Worm (Caenorhabditis elegans) whole organism, mixed stage, embryonic: ENCODE data around the gene slc-25A32.

Source experiments
- M03D4.4 ChIP-seq: sonication (generic microtip); optimal IDR thresholded peaks from 2 replicates; lab custom pipeline; 2017; ENCODE audit warnings: mild to moderate bottlenecking, missing genetic modification characterization, missing compliant biosample characterization
- bed-3 ChIP-seq: fragments of 200-800 bp; sonication (Bioruptor generic); optimal IDR thresholded peaks from 3 replicates; lab custom pipeline; 2018; ENCODE audit warnings: mild to moderate bottlenecking, missing genetic modification characterization, moderate library complexity, missing compliant biosample characterization
- blmp-1 ChIP-seq: fragments of 150-350 bp; optimal IDR thresholded peaks from 2 replicates; lab custom pipeline; 2014; ENCODE audit warnings: missing biosample characterization, missing genetic modification characterization
- ceh-39 ChIP-seq: fragments of 150-350 bp; optimal IDR thresholded peaks from 2 replicates; lab custom pipeline; 2014; ENCODE audit warnings: missing biosample characterization, missing genetic modification characterization
- ceh-43 ChIP-seq: fragments of 200-800 bp; sonication (Bioruptor generic); optimal IDR thresholded peaks from 2 replicates; lab custom pipeline; 2018; ENCODE audit warnings: mild to moderate bottlenecking, missing genetic modification characterization, moderate library complexity, missing compliant biosample characterization
- ces-1 ChIP-seq: fragments of 150-350 bp; optimal IDR thresholded peaks from 2 replicates; lab custom pipeline; 2014; ENCODE audit warnings: missing biosample characterization, missing genetic modification reagents, missing genetic modification characterization
- cnd-1 ChIP-seq: fragments of 200-800 bp; sonication (Bioruptor generic); optimal IDR thresholded peaks from 2 replicates; lab custom pipeline; 2018; ENCODE audit warnings: mild to moderate bottlenecking, missing genetic modification characterization, missing compliant biosample characterization
- drap-1 ChIP-seq: fragments of 200-800 bp; sonication (Bioruptor generic); optimal IDR thresholded peaks from 3 replicates; lab custom pipeline; 2018; ENCODE audit warnings: mild to moderate bottlenecking, missing genetic modification characterization, missing compliant biosample characterization
- elt-1 ChIP-seq: sonication (generic microtip); optimal IDR thresholded peaks from 2 replicates; lab custom pipeline; 2017; ENCODE audit warnings: missing genetic modification characterization, mild to moderate bottlenecking, missing compliant biosample characterization, antibody characterized with exemption, moderate library complexity, borderline replicate concordance; ENCODE audit not compliant: insufficient read depth
- ham-2 ChIP-seq: fragments of 200-800 bp; sonication (Bioruptor generic); optimal IDR thresholded peaks from 2 replicates; lab custom pipeline; 2018; ENCODE audit warnings: mild to moderate bottlenecking, missing genetic modification characterization, missing compliant biosample characterization
- hlh-1 ChIP-seq: fragments of 150-350 bp; optimal IDR thresholded peaks from 2 replicates; lab custom pipeline; 2014; ENCODE audit warnings: missing biosample characterization, missing genetic modification reagents, missing genetic modification characterization
- lin-13 ChIP-seq: fragments of 150-350 bp; optimal IDR thresholded peaks from 2 replicates; lab custom pipeline; 2014; ENCODE audit warnings: missing biosample characterization, missing genetic modification characterization
- lin-32 ChIP-seq: fragments of 200-800 bp; sonication (Bioruptor generic); optimal IDR thresholded peaks from 2 replicates; lab custom pipeline; 2018; ENCODE audit warnings: mild to moderate bottlenecking, missing genetic modification characterization, missing compliant biosample characterization
- lsy-2 ChIP-seq: fragments of 150-350 bp; optimal IDR thresholded peaks from 2 replicates; lab custom pipeline; 2014; ENCODE audit warnings: missing biosample characterization, missing genetic modification characterization
- mep-1 ChIP-seq: fragments of 150-350 bp; optimal IDR thresholded peaks from 2 replicates; lab custom pipeline; 2017; ENCODE audit warnings: missing biosample characterization, missing genetic modification reagents, missing genetic modification characterization, inconsistent platforms
- nhr-12 ChIP-seq: fragments of 150-350 bp; optimal IDR thresholded peaks from 2 replicates; lab custom pipeline; 2014; ENCODE audit warnings: missing biosample characterization, missing genetic modification characterization
- nhr-237 ChIP-seq: fragments of 150-350 bp; optimal IDR thresholded peaks from 2 replicates; lab custom pipeline; 2014; ENCODE audit warnings: missing biosample characterization, missing genetic modification characterization
- nhr-28 ChIP-seq: fragments of 150-350 bp; optimal IDR thresholded peaks from 2 replicates; lab custom pipeline; 2014; ENCODE audit warnings: missing biosample characterization, missing genetic modification characterization
- pha-4 ChIP-seq: fragments of 150-350 bp; optimal IDR thresholded peaks from 2 replicates; lab custom pipeline; 2018; ENCODE audit warnings: missing biosample characterization, missing genetic modification reagents, missing genetic modification characterization
- sem-2 ChIP-seq: fragments of 200-800 bp; sonication (Bioruptor generic); optimal IDR thresholded peaks from 2 replicates; lab custom pipeline; 2018; ENCODE audit warnings: mild to moderate bottlenecking, missing genetic modification characterization, missing compliant biosample characterization
- snpc-4 ChIP-seq: fragments of 150-350 bp; optimal IDR thresholded peaks from 2 replicates; lab custom pipeline; 2014; ENCODE audit warnings: missing biosample characterization, missing genetic modification characterization
- tbx-8 ChIP-seq: fragments of 200-800 bp; sonication (Bioruptor generic); optimal IDR thresholded peaks from 2 replicates; lab custom pipeline; 2018; ENCODE audit warnings: mild to moderate bottlenecking, missing genetic modification characterization, moderate library complexity, missing compliant biosample characterization
- unc-120 ChIP-seq: sonication (generic microtip); optimal IDR thresholded peaks from 2 replicates; lab custom pipeline; 2017; ENCODE audit warnings: missing genetic modification characterization, missing compliant biosample characterization; ENCODE audit not compliant: poor library complexity, severe bottlenecking
- unc-39 ChIP-seq: fragments of 150-350 bp; optimal IDR thresholded peaks from 2 replicates; lab custom pipeline; 2014; ENCODE audit warnings: missing biosample characterization, missing genetic modification characterization
- unc-62 ChIP-seq: fragments of 150-350 bp; optimal IDR thresholded peaks from 2 replicates; lab custom pipeline; 2014; ENCODE audit warnings: missing biosample characterization, missing genetic modification reagents, missing genetic modification characterization
- zip-8 ChIP-seq: fragments of 150-350 bp; optimal IDR thresholded peaks from 2 replicates; lab custom pipeline; 2014; ENCODE audit warnings: missing biosample characterization, missing genetic modification characterization
- ztf-11 ChIP-seq: fragments of 150-350 bp; optimal IDR thresholded peaks from 2 replicates; lab custom pipeline; 2014; ENCODE audit warnings: missing biosample characterization, missing genetic modification characterization

slc-25A32 gene

DNA sequence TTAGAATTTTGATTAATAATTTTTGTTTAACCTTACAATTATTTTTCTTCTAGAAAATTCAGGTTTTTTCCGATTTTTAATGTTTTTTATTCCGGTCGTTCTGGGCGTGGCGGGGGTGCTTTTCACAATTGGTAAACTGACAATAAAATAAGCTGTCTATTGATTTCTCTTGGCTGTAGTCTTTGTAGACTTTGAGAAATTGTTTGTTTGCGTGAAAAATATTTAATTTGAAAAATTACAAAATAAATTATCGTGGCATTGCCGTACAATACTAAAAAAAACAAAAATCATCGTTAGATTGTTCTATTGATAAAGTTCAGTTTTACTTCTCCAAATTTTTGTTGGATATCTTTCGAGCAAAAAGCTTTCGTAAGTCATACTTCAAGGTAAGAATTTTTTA lies 29.6 kb upstream of the slc-25A32 start, which contains the start of gene F35C11.3:
Gene F35C11.3, plus strand, starts transcription at position 301 of the 400 bp plus-strand sequence.
- no peak for TF ChIP-seq blmp-1
- TF ChIP-seq pha-4 = no peak
- TF ChIP-seq unc-120 (tag; lab: Kevin White, UChicago) = no peak
- TF ChIP-seq tbx-8 = no peak

DNA sequence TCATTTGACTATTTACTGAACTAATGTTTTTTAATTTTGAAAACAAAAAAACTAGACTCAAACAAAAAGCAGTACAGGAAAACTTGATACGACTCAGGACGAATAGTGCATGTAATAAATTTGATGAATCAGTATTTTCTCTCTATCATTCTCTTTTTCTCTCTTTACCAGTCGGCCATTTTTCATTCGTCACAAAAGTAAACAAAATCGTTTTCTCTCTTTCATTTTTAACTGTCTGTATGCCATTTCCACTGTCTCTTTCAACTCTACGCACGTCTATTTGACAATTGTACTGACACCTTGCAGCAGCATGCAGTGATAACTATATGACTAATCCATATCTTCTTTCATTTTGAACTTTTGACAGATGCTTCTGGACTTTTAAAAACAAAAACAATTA lies 27.4 kb upstream of the slc-25A32 start, which contains the start of the genes F35C11.2 and F35C11.4:
Gene F35C11.2, minus strand, starts transcription at position 90 of the 400 bp plus-strand sequence.
Gene F35C11.4, plus strand, starts transcription at position 260 of the 400 bp plus-strand sequence.
- no peak for TF ChIP-seq nhr-28 (tag; lab: Kevin White, UChicago)

DNA sequence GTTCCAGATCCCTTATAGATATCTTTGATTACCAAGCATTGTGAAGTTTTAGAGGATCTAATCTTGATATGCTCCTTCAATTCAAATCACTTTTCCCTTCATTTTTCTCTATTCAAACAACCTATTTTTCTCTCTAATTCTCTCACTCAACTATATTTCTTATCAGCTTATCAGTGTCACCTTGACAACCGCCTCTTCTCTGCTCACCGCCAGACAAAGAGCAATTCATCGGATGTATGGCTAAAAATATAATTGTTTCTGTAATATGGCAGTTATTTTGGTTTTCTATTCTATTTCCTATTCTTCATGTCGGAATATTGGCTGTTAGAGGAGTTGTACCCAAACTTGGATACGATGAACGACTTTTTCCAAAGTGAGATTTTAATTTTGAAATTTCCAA lies 26.4 kb upstream of the slc-25A32 start:
- TF ChIP-seq mep-1 (tag; lab: Kevin White, UChicago) (no peak), ces-1 (GFP tag; lab: Kevin White, UChicago) (no peak), ceh-43 (no peak), zip-8 (tag; lab: Kevin White, UChicago) (no peak), pha-4 (no peak), bed-3 (GFP tag; lab: Kevin White, UChicago) (no peak), lin-13 (tag; lab: Kevin White, UChicago) (no peak), ztf-11 (tag; lab: Kevin White, UChicago) (no peak), nhr-12 (no peak), M03D4.4 (tag; lab: Kevin White, UChicago) (no peak), snpc-4 (tag; lab: Kevin White, UChicago) (no peak), ham-2 (GFP tag; lab: Kevin White, UChicago) (no peak), drap-1 (GFP tag; lab: Kevin White, UChicago) (no peak), sem-2 (GFP tag; lab: Kevin White, UChicago) (no peak), elt-1 (tag; lab: Kevin White, UChicago) (no peak)

DNA sequence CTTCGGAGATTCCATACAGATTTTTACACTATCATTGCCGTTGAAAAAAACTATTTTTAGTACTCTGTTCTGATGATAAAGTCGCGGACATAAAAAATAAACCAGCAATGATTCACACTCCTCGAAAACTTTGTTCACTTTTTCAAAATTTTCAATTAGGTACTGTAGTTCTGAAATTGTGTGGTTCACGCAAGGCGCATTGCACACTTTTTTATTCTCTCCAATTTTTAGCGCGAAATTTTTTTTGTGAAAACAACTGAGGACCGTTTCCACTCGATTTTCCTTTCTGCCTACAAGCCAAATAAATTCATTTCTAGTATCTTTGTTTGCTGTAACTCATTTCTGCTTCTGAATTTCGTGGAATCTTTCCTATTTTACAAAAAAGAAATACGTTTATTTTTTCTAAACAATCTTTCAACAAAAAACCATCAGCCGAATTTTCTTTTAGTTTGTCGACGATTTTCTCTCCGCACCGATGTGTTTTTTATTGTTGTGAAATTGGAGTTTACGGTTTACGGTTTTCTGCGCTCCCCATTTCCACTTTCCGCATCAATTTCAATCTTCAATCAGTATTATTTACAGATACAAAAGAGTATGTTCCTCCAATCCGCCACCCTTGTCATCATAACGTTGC lies 22.8 kb upstream of the slc-25A32 start, which contains the start of gene F35C11.5:
Gene F35C11.5, plus strand, starts transcription at position 584 of the 634 bp plus-strand sequence.
- TF ChIP-seq zip-8 (tag; lab: Kevin White, UChicago) (no peak), unc-120 (tag; lab: Kevin White, UChicago) (no peak), tbx-8 (no peak), nhr-237 (tag; lab: Kevin White, UChicago) (no peak), lin-32 (GFP tag; lab: Kevin White, UChicago) (no peak), ceh-43 (no peak), sem-2 (GFP tag; lab: Kevin White, UChicago) (no peak)

ce11 chrII:8256013-8256412 lies 20.1 kb upstream of the slc-25A32 start, which contains the start of gene F35C11.7:
F35C11.7 (plus strand) TSS chrII:8256313.
- TF ChIP-seq unc-39 (tag; lab: Kevin White, UChicago) = no peak
- TF ChIP-seq ztf-11 (tag; lab: Kevin White, UChicago) = no peak
- TF ChIP-seq M03D4.4 (tag; lab: Kevin White, UChicago) = no peak
- no peak for TF ChIP-seq ceh-39 (tag; lab: Kevin White, UChicago)
- TF ChIP-seq elt-1 (tag; lab: Kevin White, UChicago) = no peak

DNA sequence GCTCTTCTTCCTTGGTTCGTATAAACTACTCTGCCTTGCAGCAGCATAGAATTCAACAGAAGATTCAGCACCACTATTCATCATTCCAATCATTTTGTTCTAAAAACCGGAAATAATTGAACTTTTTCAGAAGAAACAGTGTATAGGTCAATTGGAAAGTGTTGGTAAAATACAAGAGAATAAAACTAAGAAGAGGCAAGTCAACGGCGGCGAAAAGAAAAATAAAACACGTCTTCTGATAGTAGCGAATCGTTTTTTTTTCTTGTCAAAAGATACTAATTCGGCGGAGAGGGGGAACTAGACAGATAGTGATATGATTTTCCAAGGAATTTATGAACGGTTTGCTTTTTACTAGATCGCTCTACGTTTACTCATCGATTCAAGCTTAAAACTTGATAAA lies 17.1 kb upstream of the slc-25A32 start, which contains the start of gene F35C11.6:
Gene F35C11.6, minus strand, starts transcription at position 101 of the 400 bp plus-strand sequence.
- TF ChIP-seq blmp-1 (no peak), unc-39 (tag; lab: Kevin White, UChicago) (no peak), elt-1 (tag; lab: Kevin White, UChicago) (no peak), ceh-39 (tag; lab: Kevin White, UChicago) (no peak), tbx-8 (no peak)

- no peak for TF ChIP-seq unc-62
- no peak for TF ChIP-seq cnd-1 (tag; lab: Kevin White, UChicago)
- TF ChIP-seq nhr-12 = no peak
- no peak for TF ChIP-seq elt-1 (tag; lab: Kevin White, UChicago)
- TF ChIP-seq lsy-2 (tag; lab: Kevin White, UChicago) = no peak
- no peak for TF ChIP-seq ztf-11 (tag; lab: Kevin White, UChicago)
- TF ChIP-seq tbx-8 = no peak
- TF ChIP-seq sem-2 (GFP tag; lab: Kevin White, UChicago) = no peak
- TF ChIP-seq ces-1 (GFP tag; lab: Kevin White, UChicago) = no peak
- TF ChIP-seq ceh-43 = no peak
- TF ChIP-seq zip-8 (tag; lab: Kevin White, UChicago) = no peak
- TF ChIP-seq hlh-1 (tag; lab: Kevin White, UChicago) = no peak
- TF ChIP-seq, all 35 proteins: peak for 0
Measured at ce11 chrII:8259674-8260073, 16.4 kb upstream of the slc-25A32 start.
